Worm (Caenorhabditis elegans): ENCODE results near the gene cbp-3.

The cbp-3 gene

ce11 chrIII:9913722-9914121, at the start of gene cbp-3:
Gene cbp-3, plus strand, starts transcription at chrIII:9913993.
- TF ChIP-seq pqm-1 (tag; optimal IDR thresholded peaks at IDR 0.05) = peak; percentile 75
- no peak for TF ChIP-seq zag-1 (tag; optimal IDR thresholded peaks at IDR 0.05)
- no peak for TF ChIP-seq nhr-237 (tag; optimal IDR thresholded peaks at IDR 0.05)
- no peak for TF ChIP-seq irx-1 (tag; optimal IDR thresholded peaks at IDR 0.05)
- no peak for TF ChIP-seq egl-27 (tag; optimal IDR thresholded peaks at IDR 0.05)
- no peak for TF ChIP-seq elt-3 (tag; optimal IDR thresholded peaks at IDR 0.05)
- peak in 1 of 2 experiments; percentile 41 for TF ChIP-seq lin-35 (GFP tag; optimal IDR thresholded peaks at IDR 0.05)
- TF ChIP-seq efl-1 (optimal IDR thresholded peaks at IDR 0.05) = no peak
- no peak for TF ChIP-seq efl-1 (GFP tag; optimal IDR thresholded peaks at IDR 0.05 in 1 of 2)
- no peak for TF ChIP-seq nhr-47 (tag; optimal IDR thresholded peaks at IDR 0.05)
- no peak for TF ChIP-seq nhr-71 (tag; optimal IDR thresholded peaks at IDR 0.05)
- TF ChIP-seq elt-2 (tag; optimal IDR thresholded peaks at IDR 0.05) = peak; percentile 28
- TF ChIP-seq ces-1 (GFP tag; optimal IDR thresholded peaks at IDR 0.05) = no peak

- no peak for TF ChIP-seq lir-3 (tag; optimal IDR thresholded peaks at IDR 0.05; ENCODE audit: poor library complexity)
- no peak for TF ChIP-seq nhr-11 (tag; optimal IDR thresholded peaks at IDR 0.05)
- no peak for TF ChIP-seq mab-9 (GFP tag; IDR thresholded peaks at IDR 0.05)
- no peak for TF ChIP-seq elt-2 (tag; optimal IDR thresholded peaks at IDR 0.05)
- TF ChIP-seq nhr-12 (tag; optimal IDR thresholded peaks at IDR 0.05) = no peak
- TF ChIP-seq elt-3 (tag; optimal IDR thresholded peaks at IDR 0.05) = no peak
- no peak for TF ChIP-seq zip-4 (GFP tag; optimal IDR thresholded peaks at IDR 0.05)
- peak; percentile 33 for TF ChIP-seq lin-14 (GFP tag; optimal IDR thresholded peaks at IDR 0.05)
- peak; percentile 48 for TF ChIP-seq nhr-85 (tag)
- peak; percentile 16 for TF ChIP-seq ces-1 (GFP tag; optimal IDR thresholded peaks at IDR 0.05)
- no peak for TF ChIP-seq skn-1 (tag; optimal IDR thresholded peaks at IDR 0.05)
- peak; percentile 80 for TF ChIP-seq fkh-10 (GFP tag; optimal IDR thresholded peaks at IDR 0.05)
- no peak for TF ChIP-seq unc-30 (tag; optimal IDR thresholded peaks at IDR 0.05)
- TF ChIP-seq nhr-20 (tag; optimal IDR thresholded peaks at IDR 0.05) = no peak
- TF ChIP-seq sup-37 (GFP tag; optimal IDR thresholded peaks at IDR 0.05) = no peak
- peak; percentile 19 for TF ChIP-seq blmp-1 (tag; optimal IDR thresholded peaks at IDR 0.05)
- no peak for TF ChIP-seq Y116A8C.19 (tag; optimal IDR thresholded peaks at IDR 0.05; ENCODE audit: borderline replicate concordance)
Observed at ce11 chrIII:9867352-9867751, 46.4 kb upstream of the cbp-3 start.

- TF ChIP-seq xbp-1 (tag; optimal IDR thresholded peaks at IDR 0.05) = peak; percentile 90
- no peak for TF ChIP-seq ztf-4 (tag; optimal IDR thresholded peaks at IDR 0.05)
- TF ChIP-seq dpl-1 (GFP tag; optimal IDR thresholded peaks at IDR 0.05) = peak; percentile 88 to 93 (median 91)
- peak; percentile 95 for TF ChIP-seq egl-13 (tag; optimal IDR thresholded peaks at IDR 0.05)
- TF ChIP-seq efl-3 (GFP tag; optimal IDR thresholded peaks at IDR 0.05) = peak; percentile 80
- peak; percentile 83 for TF ChIP-seq grh-1 (GFP tag; IDR thresholded peaks at IDR 0.05)
- TF ChIP-seq hlh-17 (GFP tag; optimal IDR thresholded peaks at IDR 0.05; ENCODE audit: borderline replicate concordance) = peak; percentile 78
- TF ChIP-seq mdl-1 (tag; optimal IDR thresholded peaks at IDR 0.05) = no peak
- TF ChIP-seq lir-3 (tag; optimal IDR thresholded peaks at IDR 0.05; ENCODE audit: poor library complexity) = peak; percentile 96
- no peak for TF ChIP-seq egl-27 (tag; optimal IDR thresholded peaks at IDR 0.05)
- TF ChIP-seq unc-86 (tag; optimal IDR thresholded peaks at IDR 0.05) = peak; percentile 83
- peak; percentile 97 for TF ChIP-seq ceh-90 (tag; optimal IDR thresholded peaks at IDR 0.05)
- peak; percentile 82 for TF ChIP-seq sup-37 (GFP tag; optimal IDR thresholded peaks at IDR 0.05)
- peak in 1 of 2 experiments; percentile 96 for TF ChIP-seq ztf-11 (tag; optimal IDR thresholded peaks at IDR 0.05)
- TF ChIP-seq nhr-77 (tag; optimal IDR thresholded peaks at IDR 0.05) = no peak
- TF ChIP-seq aha-1 (tag; optimal IDR thresholded peaks at IDR 0.05) = no peak
- no peak for TF ChIP-seq ama-1 (optimal IDR thresholded peaks at IDR 0.05)
- peak; percentile 87 for TF ChIP-seq mab-9 (GFP tag; IDR thresholded peaks at IDR 0.05)
- peak; percentile 33 for TF ChIP-seq vab-15 (tag; optimal IDR thresholded peaks at IDR 0.05)
- TF ChIP-seq lin-13 (GFP tag; optimal IDR thresholded peaks at IDR 0.05) = no peak
- TF ChIP-seq snpc-4 (tag; optimal IDR thresholded peaks at IDR 0.05) = peak; percentile 28
- TF ChIP-seq lin-14 (GFP tag; optimal IDR thresholded peaks at IDR 0.05) = peak; percentile 84
- no peak for TF ChIP-seq sptf-1 (tag; optimal IDR thresholded peaks at IDR 0.05)
- no peak for TF ChIP-seq mef-2 (tag; optimal IDR thresholded peaks at IDR 0.05)
- peak; percentile 90 for TF ChIP-seq nhr-19 (GFP tag; conservative IDR thresholded peaks at IDR 0.05)
- TF ChIP-seq nhr-90 (tag; optimal IDR thresholded peaks at IDR 0.05; ENCODE audit: poor library complexity) = peak; percentile 96
- TF ChIP-seq C04F5.9 (tag; optimal IDR thresholded peaks at IDR 0.05) = peak; percentile 84
Observed at ce11 chrIII:9867780-9868503, 45.9 kb upstream of the cbp-3 start, which contains the start of gene dhhc-4. Gene dhhc-4, minus strand, starts transcription at chrIII:9867792.
